Fruit fly (Drosophila melanogaster): ENCODE measurements around the gene Pkd2.

The Pkd2 gene

DNA sequence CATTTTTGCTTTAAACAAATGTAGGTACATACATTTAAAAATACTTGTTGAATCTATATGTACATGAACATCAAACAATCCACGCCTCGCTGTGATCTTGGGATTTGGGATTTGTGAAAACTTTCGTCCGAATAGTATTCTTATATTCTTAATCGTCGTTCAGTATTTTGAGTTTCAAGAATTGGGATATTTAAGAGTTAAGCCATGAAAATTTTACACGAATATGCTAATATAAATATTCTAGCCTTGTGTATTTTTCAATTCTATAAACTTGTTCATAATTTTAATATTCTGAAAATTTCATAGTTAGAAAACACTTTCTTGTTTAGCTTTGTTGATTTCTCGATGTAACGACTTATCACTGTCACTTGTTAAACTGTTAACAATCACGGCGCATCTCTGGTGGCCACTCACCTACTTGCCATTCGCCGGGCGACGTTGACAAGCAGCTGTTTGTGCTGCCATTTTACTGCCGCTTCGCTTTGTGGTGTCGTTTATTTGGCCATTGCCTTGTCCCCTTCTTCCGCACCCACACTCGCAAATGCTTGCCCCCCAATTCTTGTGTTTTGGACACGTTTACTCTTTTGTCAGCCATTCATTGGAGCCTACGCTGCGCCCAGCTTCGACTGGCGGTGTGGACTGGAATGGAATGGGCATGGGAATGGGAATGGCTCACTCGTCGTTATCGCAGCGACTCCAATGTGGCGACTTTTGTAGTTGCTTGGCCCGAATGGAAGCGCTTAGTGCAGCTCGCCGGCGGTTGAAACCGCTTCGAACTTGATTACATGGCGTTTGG lies 38.1 kb downstream of the Pkd2 start (continued):
- TF ChIP-seq chinmo (GFP tag; IDR thresholded peaks at IDR 0.05; ENCODE audit: partially characterized antibody) (peak; percentile 32; the same call in 1 of the 4 replicates), sd (tag; optimal IDR thresholded peaks at IDR 0.05) (peak; percentile 22), sr (GFP tag; IDR thresholded peaks at IDR 0.05) (0 out of 3 replicates have a peak, but pooled peaks have one; percentile 7), al (GFP tag; IDR thresholded peaks at IDR 0.05) (no peak), nerfin-2 (GFP tag; IDR thresholded peaks at IDR 0.05; ENCODE audit: partially characterized antibody) (no peak), CG15514 (GFP tag; optimal IDR thresholded peaks at IDR 0.05) (peak; percentile 8), NfI (GFP tag; optimal IDR thresholded peaks at IDR 0.05) (peak; percentile 17), CG6272 (GFP tag; IDR thresholded peaks at IDR 0.05) (no peak), CG1024 (GFP tag; IDR thresholded peaks at IDR 0.05) (no peak), Camta (GFP tag; optimal IDR thresholded peaks at IDR 0.05) (no peak), Kr (GFP tag; optimal IDR thresholded peaks at IDR 0.05) (no peak), CG32772 (GFP tag; IDR thresholded peaks at IDR 0.05) (no peak), Gug (GFP tag; IDR thresholded peaks at IDR 0.05) (no peak), sima (GFP tag; optimal IDR thresholded peaks at IDR 0.05) (no peak), CG14860 (GFP tag; IDR thresholded peaks at IDR 0.05; ENCODE audit: partially characterized antibody) (no peak), en (GFP tag; optimal IDR thresholded peaks at IDR 0.05) (no peak), sc (optimal IDR thresholded peaks at IDR 0.05) (no peak), sc (GFP tag; optimal IDR thresholded peaks at IDR 0.05) (no peak), CG13287 (GFP tag; IDR thresholded peaks at IDR 0.05; ENCODE audit: partially characterized antibody) (peak; percentile 37; the same call in 1 of the 2 replicates), Fer2 (tag; optimal IDR thresholded peaks at IDR 0.05) (no peak), CG8290 (GFP tag; optimal IDR thresholded peaks at IDR 0.05) (peak; percentile 6), CG8290 (tag; optimal IDR thresholded peaks at IDR 0.05) (peak in 1 of 2 experiments; percentile 44), Ssrp (tag; optimal IDR thresholded peaks at IDR 0.05) (no peak), slou (GFP tag; optimal IDR thresholded peaks at IDR 0.05) (no peak), ase (GFP tag; IDR thresholded peaks at IDR 0.05) (no peak), CG11456 (GFP tag; IDR thresholded peaks at IDR 0.05) (peak; percentile 53; the same call in 1 of the 3 replicates), Vsx1 (GFP tag; optimal IDR thresholded peaks at IDR 0.05) (no peak), MESR4 (GFP tag; optimal IDR thresholded peaks at IDR 0.05) (peak; percentile 55), CG1603 (tag; optimal IDR thresholded peaks at IDR 0.05) (no peak), CG30431 (GFP tag; optimal IDR thresholded peaks at IDR 0.05) (no peak), Fer3 (tag; optimal IDR thresholded peaks at IDR 0.05) (no peak), ewg (GFP tag; optimal IDR thresholded peaks at IDR 0.05) (no peak), Fer1 (GFP tag; optimal IDR thresholded peaks at IDR 0.05) (peak; percentile 22), CG6683 (GFP tag; optimal IDR thresholded peaks at IDR 0.05) (no peak), CG16815 (GFP tag; optimal IDR thresholded peaks at IDR 0.05) (no peak), slbo (GFP tag; IDR thresholded peaks at IDR 0.05) (no peak), schlank (tag; optimal IDR thresholded peaks at IDR 0.05) (no peak), emc (GFP tag; optimal IDR thresholded peaks at IDR 0.05) (no peak), CG43689 (GFP tag; IDR thresholded peaks at IDR 0.05) (no peak), CG9932 (GFP tag; IDR thresholded peaks at IDR 0.05) (peak; percentile 15; the same call in 1 of the 2 replicates), fru (optimal IDR thresholded peaks at IDR 0.05) (no peak), pum (GFP tag; optimal IDR thresholded peaks at IDR 0.05) (no peak), row (GFP tag; IDR thresholded peaks at IDR 0.05) (peak; percentile 88), Nf-YB (GFP tag; optimal IDR thresholded peaks at IDR 0.05) (no peak), dm (GFP tag; optimal IDR thresholded peaks at IDR 0.05) (peak; percentile 11), sens-2 (GFP tag; IDR thresholded peaks at IDR 0.05) (no peak), phol (tag; optimal IDR thresholded peaks at IDR 0.05) (peak; percentile 88), D (optimal IDR thresholded peaks at IDR 0.05) (no peak), D (GFP tag; optimal IDR thresholded peaks at IDR 0.05) (no peak), ara (GFP tag; IDR thresholded peaks at IDR 0.05) (no peak), CG14441 (GFP tag; IDR thresholded peaks at IDR 0.05) (peak; percentile 18; the same call in 1 of the 2 replicates)

Data from whole organism, embryonic.